Fruit fly (Drosophila melanogaster) whole organism: ENCODE measurements around the gene rno.

Experiments used
- CG8478 ChIP-seq: fragments of >200 bp; optimal IDR thresholded peaks from 2 replicates; lab custom pipeline; 2018; ENCODE audit warnings: inconsistent platforms
- usp ChIP-seq: fragments of >200 bp; optimal IDR thresholded peaks from 2 replicates; lab custom pipeline; 2017; ENCODE audit warnings: missing biosample characterization, missing genetic modification characterization, mixed read lengths

- no peak for TF ChIP-seq CG8478 (lab: Kevin White, UChicago)
- TF ChIP-seq usp = no peak
Measured at dm6 chr3L:159406-160084, 40.0 kb downstream of the rno start.
